Fruit fly (Drosophila melanogaster) whole organism, pupa: ENCODE results near the gene ru.
A peak's percentile ranks its signal among the peaks of the same experiment; 100 is the strongest.

Source experiments
- CG10348 ChIP-seq: fragments of 200-800 bp; sonication (Bioruptor generic); IDR thresholded peaks from 2 replicates; pipeline ENCODE4 v1.3.6; 2022; ENCODE audit warnings: missing biosample characterization, missing genetic modification characterization
- CG12605 ChIP-seq: fragments of 200-800 bp; sonication (Bioruptor generic); IDR thresholded peaks from 2 replicates; pipeline ENCODE4 v1.3.6; 2022; ENCODE audit warnings: missing biosample characterization, missing genetic modification characterization
- CG13204 ChIP-seq: fragments of 200-800 bp; sonication (Bioruptor generic); optimal IDR thresholded peaks from 2 replicates; lab custom pipeline; 2018; ENCODE audit warnings: missing biosample characterization, mild to moderate bottlenecking, missing genetic modification characterization, moderate library complexity
- CG14655 ChIP-seq: fragments of 200-800 bp; sonication (Bioruptor generic); optimal IDR thresholded peaks from 3 replicates; lab custom pipeline; 2017; ENCODE audit warnings: mild to moderate bottlenecking, missing biosample characterization, missing genetic modification reagents, missing genetic modification characterization
- CG15710 ChIP-seq: fragments of 200-800 bp; sonication (Bioruptor generic); optimal IDR thresholded peaks from 2 replicates; lab custom pipeline; 2018; ENCODE audit warnings: missing biosample characterization, mild to moderate bottlenecking, missing genetic modification characterization, moderate library complexity
- CG17806 ChIP-seq: fragments of 200-800 bp; sonication (Bioruptor generic); optimal IDR thresholded peaks from 2 replicates; lab custom pipeline; 2018; ENCODE audit warnings: missing biosample characterization, mild to moderate bottlenecking, missing genetic modification characterization, moderate library complexity
- CG32121 ChIP-seq: fragments of 200-800 bp; sonication (Bioruptor generic); IDR thresholded peaks from 2 replicates; pipeline ENCODE4 v1.3.6; 2022; ENCODE audit warnings: missing biosample characterization, missing genetic modification characterization
- CG34367 ChIP-seq: fragments of 200-800 bp; sonication (Bioruptor generic); optimal IDR thresholded peaks from 2 replicates; lab custom pipeline; 2018; ENCODE audit warnings: missing biosample characterization, mild to moderate bottlenecking, missing genetic modification characterization
- CG4496 ChIP-seq: fragments of 200-800 bp; sonication (Bioruptor generic); IDR thresholded peaks from 3 replicates; pipeline ENCODE4 v1.3.6; 2022; ENCODE audit warnings: missing biosample characterization, missing genetic modification characterization
- CG8159 ChIP-seq: fragments of 200-800 bp; sonication (Bioruptor generic); optimal IDR thresholded peaks from 3 replicates; lab custom pipeline; 2018; ENCODE audit warnings: missing biosample characterization, mild to moderate bottlenecking, missing genetic modification characterization, moderate library complexity
- CG8301 ChIP-seq: fragments of 200-800 bp; sonication (Bioruptor generic); optimal IDR thresholded peaks from 2 replicates; lab custom pipeline; 2018; ENCODE audit warnings: missing biosample characterization, mild to moderate bottlenecking, missing genetic modification characterization
- CG9948 ChIP-seq: fragments of 200-800 bp; sonication (Bioruptor generic); optimal IDR thresholded peaks from 2 replicates; lab custom pipeline; 2018; ENCODE audit warnings: missing biosample characterization, mild to moderate bottlenecking, missing genetic modification characterization, moderate library complexity
- D1 ChIP-seq: fragments of 200-800 bp; sonication (Bioruptor generic); optimal IDR thresholded peaks from 2 replicates; lab custom pipeline; 2018; ENCODE audit warnings: missing biosample characterization, mild to moderate bottlenecking, missing genetic modification characterization, moderate library complexity
- EcR ChIP-seq: fragments of 200-800 bp; sonication (Bioruptor generic); optimal IDR thresholded peaks from 3 replicates; lab custom pipeline; 2019; ENCODE audit warnings: missing biosample characterization, missing genetic modification characterization, mild to moderate bottlenecking, moderate library complexity, missing genetic modification reagents
- Ets98B ChIP-seq: fragments of 200-800 bp; sonication (Bioruptor generic); IDR thresholded peaks from 2 replicates; pipeline ENCODE4 v1.3.6; 2022; ENCODE audit warnings: missing biosample characterization, missing genetic modification characterization
- Pif1A ChIP-seq: fragments of 200-800 bp; sonication (Bioruptor generic); optimal IDR thresholded peaks from 3 replicates; lab custom pipeline; 2016; ENCODE audit warnings: missing biosample characterization, missing genetic modification characterization
- Pif1B ChIP-seq: fragments of 200-800 bp; sonication (Bioruptor generic); optimal IDR thresholded peaks from 3 replicates; lab custom pipeline; 2016; ENCODE audit warnings: missing biosample characterization, missing genetic modification characterization
- Snoo ChIP-seq: fragments of 200-800 bp; sonication (Bioruptor generic); optimal IDR thresholded peaks from 3 replicates; lab custom pipeline; 2017; ENCODE audit warnings: missing biosample characterization, mild to moderate bottlenecking, missing genetic modification characterization, inconsistent platforms
- fd96Ca ChIP-seq: fragments of 200-800 bp; sonication (Bioruptor generic); IDR thresholded peaks from 3 replicates; pipeline ENCODE4 v1.3.6; 2022; ENCODE audit warnings: missing biosample characterization, missing genetic modification characterization
- gl ChIP-seq: fragments of 200-800 bp; sonication (Bioruptor generic); optimal IDR thresholded peaks from 2 replicates; lab custom pipeline; 2018; ENCODE audit warnings: missing biosample characterization, mild to moderate bottlenecking, missing genetic modification characterization
- rn ChIP-seq: fragments of 200-800 bp; sonication (Bioruptor generic); IDR thresholded peaks from 2 replicates; pipeline ENCODE4 v1.3.6; 2022; ENCODE audit warnings: missing biosample characterization, missing genetic modification characterization

Gene ru

DNA sequence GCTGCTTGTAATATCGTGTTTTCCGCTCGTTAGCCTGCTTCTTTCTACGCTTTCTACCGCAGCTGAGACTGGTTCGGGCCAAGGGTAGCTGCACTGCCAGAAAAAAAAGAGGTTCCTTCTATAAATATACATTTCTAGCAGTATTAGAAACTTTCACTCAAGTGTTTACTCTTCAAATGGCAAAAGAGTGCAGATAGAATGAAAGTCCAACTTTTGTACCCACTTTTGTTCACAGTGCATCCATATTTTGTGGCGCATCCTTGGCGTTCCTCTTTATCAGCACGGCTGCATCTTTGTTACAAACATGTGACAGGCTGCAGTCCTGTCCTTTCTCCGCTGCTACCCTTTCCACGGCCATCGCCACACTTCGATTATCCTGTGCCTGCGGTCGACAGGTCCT lies 12.1 kb upstream of the ru start:
- TF ChIP-seq CG4496: no peak
- TF ChIP-seq CG17806: no peak
- no peak for TF ChIP-seq CG9948 (tag; lab: Kevin White, UChicago)
- TF ChIP-seq CG10348 (GFP tag; lab: Robert Waterston, UW): no peak
- TF ChIP-seq CG8301 (tag; lab: Kevin White, UChicago): no peak
- no peak for TF ChIP-seq D1 (tag; lab: Kevin White, UChicago)
- TF ChIP-seq Snoo (tag; lab: Kevin White, UChicago): no peak
- TF ChIP-seq EcR (GFP tag; lab: Kevin White, UChicago): no peak
- no peak for TF ChIP-seq CG8159
- no peak for TF ChIP-seq CG12605 (GFP tag; lab: Robert Waterston, UW)
- TF ChIP-seq fd96Ca (GFP tag; lab: Robert Waterston, UW): no peak
- no peak for TF ChIP-seq CG34367
- TF ChIP-seq Ets98B: no peak

DNA sequence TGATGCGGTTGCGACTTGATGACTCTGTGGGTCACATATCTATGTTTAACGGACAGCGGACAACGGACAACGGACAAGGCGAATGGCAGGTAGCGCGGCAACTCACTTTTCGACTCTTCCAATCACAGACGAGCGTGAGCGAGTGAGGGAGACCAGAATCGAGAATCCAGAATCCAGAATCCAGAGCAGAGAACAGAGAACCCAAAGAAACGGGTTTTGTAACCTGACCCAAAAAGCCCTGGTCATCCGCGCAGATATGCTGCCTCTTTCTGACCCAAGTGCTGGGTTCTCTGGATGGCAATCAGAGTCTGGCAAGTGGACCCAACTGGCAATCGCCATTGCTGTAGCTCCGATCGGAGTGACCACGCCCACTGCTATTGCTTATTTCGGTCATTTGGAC lies 6.1 kb upstream of the ru start:
- TF ChIP-seq CG12605 (GFP tag; lab: Robert Waterston, UW) (no peak), CG8159 (no peak), EcR (GFP tag; lab: Kevin White, UChicago) (peak; percentile 30)

DNA sequence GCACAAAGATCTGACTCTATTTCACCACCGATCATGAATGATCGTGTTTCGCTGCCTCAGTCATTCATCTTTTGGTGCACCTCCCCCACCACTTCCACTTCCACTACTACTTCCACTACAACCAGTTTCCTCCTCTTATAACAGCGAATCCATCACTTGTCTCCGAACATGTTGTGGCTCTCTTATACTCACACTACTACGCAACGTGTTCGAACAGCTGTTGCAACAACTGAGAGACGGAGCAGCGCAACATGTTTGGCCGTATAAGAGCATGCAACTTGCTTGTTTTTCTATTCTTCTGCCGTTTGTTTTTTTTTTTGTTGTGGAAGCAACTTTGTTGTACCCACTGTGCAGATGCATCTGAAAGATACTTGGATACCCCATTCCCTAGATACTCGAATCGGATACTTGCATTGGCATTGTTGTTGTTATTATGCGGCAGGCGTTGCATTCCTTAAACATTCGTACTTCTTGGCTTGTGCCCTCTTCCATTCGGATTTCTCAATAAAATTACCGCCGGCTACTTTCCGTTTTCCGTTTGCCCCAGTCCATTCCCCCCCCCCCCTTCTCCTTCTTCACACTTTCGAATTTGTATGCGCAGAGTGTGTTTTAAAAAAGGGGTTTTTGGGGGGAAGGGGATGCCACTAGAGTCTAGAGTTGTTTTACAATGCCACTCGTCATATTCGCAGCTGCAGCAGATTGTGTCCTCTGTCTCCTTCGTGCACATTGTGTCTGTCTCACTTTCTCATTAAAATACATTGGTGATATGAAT lies 3.4 kb upstream of the ru start:
- no peak for TF ChIP-seq CG32121 (GFP tag; lab: Robert Waterston, UW)
- peak; percentile 71 for TF ChIP-seq CG13204 (GFP tag; lab: Kevin White, UChicago)
- TF ChIP-seq Snoo (tag; lab: Kevin White, UChicago): no peak
- TF ChIP-seq CG14655: no peak
- peak; percentile 21 for TF ChIP-seq Pif1A
- peak; percentile 3 for TF ChIP-seq CG9948 (tag; lab: Kevin White, UChicago)
- TF ChIP-seq CG17806: no peak
- TF ChIP-seq CG4496: peak; percentile 79
- peak; percentile 66; the same call in 1 of the 2 replicates for TF ChIP-seq Ets98B
- TF ChIP-seq CG10348 (GFP tag; lab: Robert Waterston, UW): no peak
- TF ChIP-seq Pif1B (GFP tag; lab: Kevin White, UChicago): peak; percentile 45
- TF ChIP-seq CG8301 (tag; lab: Kevin White, UChicago): no peak
- TF ChIP-seq CG34367: peak; percentile 31
- peak; percentile 80 for TF ChIP-seq CG12605 (GFP tag; lab: Robert Waterston, UW)
- TF ChIP-seq fd96Ca (GFP tag; lab: Robert Waterston, UW): peak; percentile 44; the same call in 2 of the 3 replicates
- TF ChIP-seq CG8159: no peak
- peak; percentile 29; the same call in 1 of the 2 replicates for TF ChIP-seq rn (GFP tag; lab: Robert Waterston, UW)
- TF ChIP-seq D1 (tag; lab: Kevin White, UChicago): no peak
- TF ChIP-seq CG15710 (tag; lab: Kevin White, UChicago): peak; percentile 9
- TF ChIP-seq gl: peak; percentile 51
- TF ChIP-seq EcR (GFP tag; lab: Kevin White, UChicago): peak; percentile 48

DNA sequence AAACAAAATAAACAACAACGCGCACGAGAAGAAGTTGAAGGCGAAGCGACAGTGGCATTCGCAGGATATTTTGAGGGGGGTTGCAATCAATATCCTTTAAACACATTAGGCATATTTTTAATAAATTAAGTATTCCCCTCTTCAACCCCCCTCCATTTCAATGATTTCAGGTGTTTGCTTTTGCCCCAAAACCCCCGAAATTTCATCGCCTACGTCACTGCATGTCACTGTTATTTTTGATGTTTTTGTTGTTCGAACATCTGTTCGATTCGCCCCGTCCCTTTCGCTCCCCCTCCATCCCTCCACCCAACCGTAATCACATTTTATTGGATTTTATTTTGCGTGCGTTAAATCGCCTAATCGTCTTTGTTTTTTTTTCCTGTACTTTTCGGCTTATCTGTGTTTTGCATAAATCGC lies 2.2 kb upstream of the ru start:
- TF ChIP-seq CG9948 (tag; lab: Kevin White, UChicago) (peak; percentile 42), Pif1A (peak; percentile 73), D1 (tag; lab: Kevin White, UChicago) (no peak), Snoo (tag; lab: Kevin White, UChicago) (peak; percentile 85), CG8159 (peak; percentile 38), CG10348 (GFP tag; lab: Robert Waterston, UW) (0 out of 2 replicates have a peak, but pooled peaks have one; percentile 35), Ets98B (peak; percentile 45), rn (GFP tag; lab: Robert Waterston, UW) (peak; percentile 53; the same call in 1 of the 2 replicates), CG34367 (no peak), CG12605 (GFP tag; lab: Robert Waterston, UW) (no peak), CG8301 (tag; lab: Kevin White, UChicago) (peak; percentile 11), CG4496 (peak; percentile 69), CG17806 (peak; percentile 20), gl (peak; percentile 34), CG14655 (no peak), CG13204 (GFP tag; lab: Kevin White, UChicago) (no peak), Pif1B (GFP tag; lab: Kevin White, UChicago) (peak; percentile 35), CG32121 (GFP tag; lab: Robert Waterston, UW) (peak; percentile 25; the same call in 1 of the 2 replicates), fd96Ca (GFP tag; lab: Robert Waterston, UW) (peak; percentile 79), CG15710 (tag; lab: Kevin White, UChicago) (peak; percentile 53), EcR (GFP tag; lab: Kevin White, UChicago) (no peak)

DNA sequence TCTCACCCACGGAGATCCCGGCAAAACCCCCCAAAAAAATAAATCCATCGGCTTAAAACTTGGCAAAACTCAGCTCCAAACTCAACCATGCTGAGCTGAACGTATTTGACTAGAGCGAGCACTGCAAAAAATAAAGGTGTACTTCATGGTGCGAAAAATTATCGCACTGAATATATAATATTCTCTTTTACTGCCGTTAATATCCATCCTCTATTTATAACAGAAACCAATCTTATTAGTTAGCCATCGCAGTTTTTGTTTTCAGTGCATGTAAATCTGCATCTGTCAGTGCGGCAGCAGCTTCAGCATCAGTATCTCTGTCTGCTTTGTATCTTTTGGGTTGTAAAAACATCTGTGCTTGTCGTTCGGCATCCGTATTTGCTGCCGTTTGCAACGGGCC lies 511 bp downstream of the ru start:
- no peak for TF ChIP-seq CG34367
- TF ChIP-seq Pif1A: peak; percentile 36
- TF ChIP-seq CG17806: peak; percentile 14
- TF ChIP-seq CG4496: 0 out of 3 replicates have a peak, but pooled peaks have one; percentile 28
- no peak for TF ChIP-seq EcR (GFP tag; lab: Kevin White, UChicago)
- TF ChIP-seq Ets98B: peak; percentile 69
- no peak for TF ChIP-seq CG13204 (GFP tag; lab: Kevin White, UChicago)
- peak; percentile 9 for TF ChIP-seq CG8301 (tag; lab: Kevin White, UChicago)
- TF ChIP-seq CG12605 (GFP tag; lab: Robert Waterston, UW): peak; percentile 46; the same call in 1 of the 2 replicates
- no peak for TF ChIP-seq CG9948 (tag; lab: Kevin White, UChicago)
- TF ChIP-seq gl: no peak
- TF ChIP-seq Snoo (tag; lab: Kevin White, UChicago): no peak
- no peak for TF ChIP-seq rn (GFP tag; lab: Robert Waterston, UW)
- no peak for TF ChIP-seq D1 (tag; lab: Kevin White, UChicago)
- no peak for TF ChIP-seq CG10348 (GFP tag; lab: Robert Waterston, UW)
- TF ChIP-seq Pif1B (GFP tag; lab: Kevin White, UChicago): no peak
- peak; percentile 20 for TF ChIP-seq CG15710 (tag; lab: Kevin White, UChicago)
- TF ChIP-seq CG14655: peak; percentile 6
- peak; percentile 83 for TF ChIP-seq CG32121 (GFP tag; lab: Robert Waterston, UW)
- peak; percentile 25 for TF ChIP-seq CG8159
- peak; percentile 72; the same call in 2 of the 3 replicates for TF ChIP-seq fd96Ca (GFP tag; lab: Robert Waterston, UW)
- TF ChIP-seq, all 21 proteins: peak for 11
